Worm (Caenorhabditis elegans) whole organism, L2 larva: ENCODE measurements around the gene D2007.2.

ENCODE experiments used
- F13H6.1 ChIP-seq: sonication (generic microtip); optimal IDR thresholded peaks from 2 replicates; lab custom pipeline; 2016; ENCODE audit warnings: missing genetic modification characterization, missing compliant biosample characterization
- R02D3.7 ChIP-seq: fragments of 150-350 bp; optimal IDR thresholded peaks from 2 replicates; lab custom pipeline; 2014; ENCODE audit warnings: missing biosample characterization, missing genetic modification characterization
- Y55F3AM.14 ChIP-seq: fragments of 200-800 bp; sonication (Bioruptor generic); optimal IDR thresholded peaks from 2 replicates; lab custom pipeline; 2018; ENCODE audit warnings: mild to moderate bottlenecking, missing genetic modification characterization, missing compliant biosample characterization
- ZK546.5 ChIP-seq: sonication (generic microtip); optimal IDR thresholded peaks from 2 replicates; lab custom pipeline; 2017; ENCODE audit warnings: missing biosample characterization, missing genetic modification characterization
- alr-1 ChIP-seq: fragments of 150-350 bp; optimal IDR thresholded peaks from 2 replicates; lab custom pipeline; 2014; ENCODE audit warnings: missing biosample characterization, missing genetic modification characterization
- ama-1 ChIP-seq: fragments of 150-350 bp; optimal IDR thresholded peaks from 2 replicates; lab custom pipeline; 2018; ENCODE audit warnings: inconsistent platforms
- blmp-1 ChIP-seq: sonication (generic microtip); optimal IDR thresholded peaks from 2 replicates; lab custom pipeline; 2017; ENCODE audit warnings: missing genetic modification characterization, mild to moderate bottlenecking, missing compliant biosample characterization, antibody characterized with exemption, moderate library complexity; ENCODE audit not compliant: insufficient read depth
- ceh-82 ChIP-seq: fragments of 150-350 bp; optimal IDR thresholded peaks from 2 replicates; lab custom pipeline; 2014; ENCODE audit warnings: missing biosample characterization, missing genetic modification characterization
- crh-2 ChIP-seq: sonication (generic microtip); optimal IDR thresholded peaks from 2 replicates; lab custom pipeline; 2017; ENCODE audit warnings: missing biosample characterization, missing genetic modification characterization
- egl-27 ChIP-seq: sonication (generic microtip); optimal IDR thresholded peaks from 3 replicates; lab custom pipeline; 2017; ENCODE audit warnings: missing biosample characterization, missing genetic modification reagents, missing genetic modification characterization
- elt-1 ChIP-seq: fragments of 150-350 bp; optimal IDR thresholded peaks from 2 replicates; lab custom pipeline; 2014; ENCODE audit warnings: missing biosample characterization, missing genetic modification characterization
- elt-3 ChIP-seq: sonication (generic microtip); optimal IDR thresholded peaks from 2 replicates; lab custom pipeline; 2017; ENCODE audit warnings: missing biosample characterization, missing genetic modification characterization
- fos-1 ChIP-seq: fragments of 150-350 bp; optimal IDR thresholded peaks from 2 replicates; lab custom pipeline; 2014; ENCODE audit warnings: missing biosample characterization, missing genetic modification characterization
- lin-39 ChIP-seq: fragments of 150-350 bp; optimal IDR thresholded peaks from 2 replicates; lab custom pipeline; 2014; ENCODE audit warnings: missing biosample characterization, missing genetic modification reagents, missing genetic modification characterization
- mab-5 ChIP-seq: fragments of 150-350 bp; optimal IDR thresholded peaks from 2 replicates; lab custom pipeline; 2014; ENCODE audit warnings: missing biosample characterization, missing genetic modification characterization
- mbf-1 ChIP-seq: sonication (generic microtip); optimal IDR thresholded peaks from 2 replicates; lab custom pipeline; 2017; ENCODE audit warnings: missing biosample characterization, missing genetic modification characterization
- mdl-1 ChIP-seq, 2 experiments: fragments of 150-350 bp in 1 of 2; sonication (generic microtip) in 1 of 2; optimal IDR thresholded peaks; 2 replicates each; lab custom pipeline; 2017; ENCODE audit warnings: missing biosample characterization in 2 of 2, missing genetic modification characterization in 2 of 2
- nhr-10 ChIP-seq: sonication (generic microtip); optimal IDR thresholded peaks from 2 replicates; lab custom pipeline; 2017; ENCODE audit warnings: missing biosample characterization, missing genetic modification characterization
- nhr-12 ChIP-seq: fragments of 150-350 bp; optimal IDR thresholded peaks from 2 replicates; lab custom pipeline; 2014; ENCODE audit warnings: missing biosample characterization, missing genetic modification characterization
- nhr-129 ChIP-seq: fragments of 150-350 bp; optimal IDR thresholded peaks from 2 replicates; lab custom pipeline; 2014; ENCODE audit warnings: missing biosample characterization, missing genetic modification characterization
- nhr-21 ChIP-seq: fragments of 150-350 bp; optimal IDR thresholded peaks from 2 replicates; lab custom pipeline; 2014; ENCODE audit warnings: missing biosample characterization, missing genetic modification characterization
- nhr-237 ChIP-seq: fragments of 150-350 bp; optimal IDR thresholded peaks from 2 replicates; lab custom pipeline; 2014; ENCODE audit warnings: missing biosample characterization, missing genetic modification characterization
- nhr-25 ChIP-seq: fragments of 150-350 bp; sonication (generic microtip); optimal IDR thresholded peaks from 3 replicates; lab custom pipeline; 2014; ENCODE audit warnings: missing biosample characterization, missing genetic modification characterization
- nhr-77 ChIP-seq: fragments of 150-350 bp; optimal IDR thresholded peaks from 2 replicates; lab custom pipeline; 2014; ENCODE audit warnings: missing biosample characterization, missing genetic modification characterization
- peb-1 ChIP-seq: fragments of 150-350 bp; optimal IDR thresholded peaks from 2 replicates; lab custom pipeline; 2014; ENCODE audit warnings: missing biosample characterization, missing genetic modification characterization
- sem-4 ChIP-seq: fragments of 150-350 bp; optimal IDR thresholded peaks from 2 replicates; lab custom pipeline; 2014; ENCODE audit warnings: missing biosample characterization, missing genetic modification reagents, missing genetic modification characterization
- skn-1 ChIP-seq: sonication (generic microtip); optimal IDR thresholded peaks from 2 replicates; lab custom pipeline; 2017; ENCODE audit warnings: missing biosample characterization, missing genetic modification characterization
- sma-9 ChIP-seq, 2 experiments: fragments of 150-350 bp in 1 of 2; sonication (generic microtip) in 1 of 2; optimal IDR thresholded peaks; 2 replicates each; lab custom pipeline; 2014 to 2016; ENCODE audit warnings: missing genetic modification characterization in 2 of 2, mild to moderate bottlenecking in 1 of 2, missing biosample characterization in 1 of 2, missing compliant biosample characterization in 1 of 2, missing genetic modification reagents in 1 of 2, moderate library complexity in 1 of 2
- snpc-4 ChIP-seq: fragments of 150-350 bp; optimal IDR thresholded peaks from 2 replicates; lab custom pipeline; 2014; ENCODE audit warnings: missing biosample characterization, missing genetic modification characterization
- unc-62 ChIP-seq: fragments of 150-350 bp; optimal IDR thresholded peaks from 2 replicates; lab custom pipeline; 2014; ENCODE audit warnings: missing biosample characterization, missing genetic modification reagents, missing genetic modification characterization
- ztf-1 ChIP-seq: fragments of 200-800 bp; sonication (Bioruptor generic); conservative IDR thresholded peaks from 2 replicates; pipeline ENCODE4 v1.3.6; 2022; ENCODE audit warnings: missing genetic modification characterization, missing compliant biosample characterization
- ztf-11 ChIP-seq: sonication (generic microtip); optimal IDR thresholded peaks from 2 replicates; lab custom pipeline; 2017; ENCODE audit warnings: missing biosample characterization, missing genetic modification characterization

Gene D2007.2

ce11 chrIII:8130177-8130902 is 18.4 kb upstream of the D2007.2 start, which contains the start of the genes rpl-21 and C14B9.10 (continued):
- TF ChIP-seq ama-1 (lab: Kevin White, UChicago), result peak; percentile 45
- peak; percentile 85 for TF ChIP-seq nhr-25 (tag; lab: Kevin White, UChicago)
- no peak for TF ChIP-seq peb-1
- TF ChIP-seq nhr-237 (tag; lab: Kevin White, UChicago), result no peak
- no peak for TF ChIP-seq elt-3 (tag; lab: Kevin White, UChicago)
- TF ChIP-seq ztf-11 (tag; lab: Kevin White, UChicago), result no peak
- TF ChIP-seq sem-4, result peak; percentile 80
- no peak for TF ChIP-seq elt-1 (tag; lab: Kevin White, UChicago)
- TF ChIP-seq nhr-77 (tag; lab: Kevin White, UChicago), result no peak
- peak; percentile 63 for TF ChIP-seq ZK546.5 (tag; lab: Kevin White, UChicago)
- no peak for TF ChIP-seq skn-1 (tag; lab: Kevin White, UChicago)
- TF ChIP-seq blmp-1 (tag; lab: Kevin White, UChicago), result peak; percentile 32
- TF ChIP-seq alr-1 (tag; lab: Kevin White, UChicago), result no peak

- TF ChIP-seq Y55F3AM.14 (GFP tag; lab: Kevin White, UChicago) (no peak), F13H6.1 (tag; lab: Kevin White, UChicago) (no peak), lin-39 (no peak), nhr-10 (tag; lab: Kevin White, UChicago) (no peak), ztf-1 (no peak), nhr-129 (tag; lab: Kevin White, UChicago) (peak; percentile 9), mab-5 (tag; lab: Kevin White, UChicago) (no peak), ceh-82 (tag; lab: Kevin White, UChicago) (no peak), unc-62 (GFP tag; lab: Kevin White, UChicago) (no peak), peb-1 (peak; percentile 10)
Measured at ce11 chrIII:8132496-8132895, 16.3 kb upstream of the D2007.2 start.

- TF ChIP-seq mbf-1 (tag; lab: Kevin White, UChicago) (no peak), ztf-11 (tag; lab: Kevin White, UChicago) (no peak), egl-27 (tag; lab: Kevin White, UChicago) (no peak), sma-9 (GFP tag; optimal IDR thresholded peaks at IDR 0.05; lab: Kevin White, UChicago) (no peak), sma-9 (tag; optimal IDR thresholded peaks at IDR 0.05; lab: Kevin White, UChicago) (no peak), R02D3.7 (tag; lab: Kevin White, UChicago) (no peak), crh-2 (peak; percentile 36), elt-1 (tag; lab: Kevin White, UChicago) (no peak), F13H6.1 (tag; lab: Kevin White, UChicago) (no peak), fos-1 (tag; lab: Kevin White, UChicago) (peak; percentile 6), nhr-12 (tag; lab: Kevin White, UChicago) (no peak), nhr-129 (tag; lab: Kevin White, UChicago) (no peak), nhr-21 (tag; lab: Kevin White, UChicago) (no peak), unc-62 (GFP tag; lab: Kevin White, UChicago) (no peak)
- TF ChIP-seq, all 48 proteins: peak for 2
Measured at ce11 chrIII:8133346-8133745, 15.4 kb upstream of the D2007.2 start, which contains the start of gene C14B9.2. Gene C14B9.2 (plus strand): TSS chrIII:8133665.

ce11 chrIII:8136517-8137099 is 12.2 kb upstream of the D2007.2 start:
- TF ChIP-seq mdl-1 (tag; optimal IDR thresholded peaks at IDR 0.05; lab: Kevin White, UChicago) (no peak), crh-2 (peak; percentile 22), sma-9 (GFP tag; optimal IDR thresholded peaks at IDR 0.05; lab: Kevin White, UChicago) (peak; percentile 1), sma-9 (tag; optimal IDR thresholded peaks at IDR 0.05; lab: Kevin White, UChicago) (no peak), nhr-129 (tag; lab: Kevin White, UChicago) (peak; percentile 50), nhr-77 (tag; lab: Kevin White, UChicago) (peak; percentile 14), elt-1 (tag; lab: Kevin White, UChicago) (no peak), F13H6.1 (tag; lab: Kevin White, UChicago) (peak; percentile 47), snpc-4 (no peak)
- TF ChIP-seq, all 48 proteins: peak for 5
